Fruit fly (Drosophila melanogaster): ENCODE data around the gene Pih1D1.

Pih1D1 gene

DNA sequence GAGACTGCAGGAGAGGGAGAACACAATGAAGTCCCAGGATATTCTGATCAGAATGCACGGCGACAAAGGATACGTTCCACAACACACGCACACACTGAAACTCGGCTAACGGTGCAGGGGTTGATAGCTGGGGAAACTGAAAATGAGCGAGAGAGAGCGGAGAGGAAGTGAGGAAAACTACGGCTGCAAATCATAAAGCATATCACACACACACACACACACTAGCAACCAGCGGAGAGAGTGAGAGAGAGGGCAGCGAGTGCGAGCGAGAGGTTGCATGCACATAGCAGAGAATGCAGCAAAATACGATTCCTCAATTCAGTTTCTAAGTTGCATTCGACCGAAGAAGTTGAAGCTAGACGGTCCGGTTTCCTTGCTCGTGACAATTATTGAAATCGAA is 43.4 kb downstream of the Pih1D1 start:
- TF ChIP-seq psq (optimal IDR thresholded peaks at IDR 0.05) (no peak), Sin3A (optimal IDR thresholded peaks at IDR 0.05) (no peak), Myc (optimal IDR thresholded peaks at IDR 0.05) (no peak), ttk (optimal IDR thresholded peaks at IDR 0.05) (no peak), h (optimal IDR thresholded peaks at IDR 0.05) (no peak), insv (optimal IDR thresholded peaks at IDR 0.05) (no peak)

DNA sequence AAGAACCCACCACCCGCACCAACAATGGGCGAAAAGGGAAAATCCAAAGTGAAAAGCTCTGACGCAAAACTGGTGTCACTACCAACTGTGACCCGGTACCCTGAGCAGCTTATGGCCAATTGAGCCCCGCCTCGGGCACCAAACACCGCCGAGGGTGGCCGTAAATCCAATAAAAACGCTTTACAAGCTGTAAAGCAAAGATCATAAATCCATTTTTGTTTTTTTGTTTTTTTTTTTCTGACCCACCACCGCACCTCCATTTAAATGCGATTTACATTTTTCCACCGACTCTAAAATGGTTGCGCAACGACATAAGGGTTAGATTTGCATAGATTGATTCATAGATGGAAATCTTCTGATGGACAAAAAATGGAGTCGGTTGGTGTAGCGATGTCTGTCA is 47.3 kb downstream of the Pih1D1 start:
- TF ChIP-seq Sin3A (optimal IDR thresholded peaks at IDR 0.05) (no peak), h (optimal IDR thresholded peaks at IDR 0.05) (no peak), psq (optimal IDR thresholded peaks at IDR 0.05) (no peak), insv (optimal IDR thresholded peaks at IDR 0.05) (no peak), Myc (optimal IDR thresholded peaks at IDR 0.05) (no peak), ttk (optimal IDR thresholded peaks at IDR 0.05) (no peak)

DNA sequence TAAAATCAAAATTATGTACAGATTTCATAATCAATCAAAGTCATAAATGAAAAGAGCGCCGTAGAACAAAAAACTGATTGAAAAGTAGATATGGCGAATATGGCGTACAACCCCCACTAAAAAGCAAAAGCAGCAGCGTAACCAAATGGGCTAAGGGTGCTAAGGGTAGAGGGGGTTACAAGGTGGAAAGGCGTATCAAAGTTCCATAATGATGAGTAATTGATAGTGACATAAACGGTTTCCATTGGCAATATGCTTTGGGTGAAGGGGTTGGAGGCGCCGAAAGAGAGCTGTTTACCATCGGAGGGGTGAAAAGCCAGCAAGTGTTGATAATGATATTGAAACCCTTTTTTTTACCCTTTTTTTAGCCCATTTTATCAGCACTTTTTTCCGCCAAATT is 49.3 kb downstream of the Pih1D1 start:
- TF ChIP-seq h (optimal IDR thresholded peaks at IDR 0.05) (no peak), psq (optimal IDR thresholded peaks at IDR 0.05) (no peak), Sin3A (optimal IDR thresholded peaks at IDR 0.05) (no peak), insv (optimal IDR thresholded peaks at IDR 0.05) (no peak), Myc (optimal IDR thresholded peaks at IDR 0.05) (no peak), ttk (optimal IDR thresholded peaks at IDR 0.05) (no peak)

DNA sequence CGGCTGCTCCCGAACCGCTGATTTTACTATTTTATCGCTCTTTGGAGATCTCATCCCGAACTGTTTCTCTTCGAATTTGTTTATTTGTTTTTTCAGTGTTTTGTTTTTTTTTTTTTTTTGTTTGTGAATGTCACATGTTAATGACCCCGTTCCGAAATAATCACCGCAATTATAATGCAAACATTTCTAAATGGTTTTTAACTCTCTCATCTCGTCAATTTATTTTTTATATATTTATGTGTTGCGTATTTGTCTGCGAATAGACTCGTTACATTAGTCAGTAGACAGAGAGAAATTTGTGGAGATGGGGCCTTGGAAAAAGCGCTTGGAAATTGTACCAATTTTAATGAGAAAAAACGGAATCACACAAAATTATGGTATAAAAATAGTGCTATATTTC is 52.0 kb downstream of the Pih1D1 start, which contains the start of gene Nepl7:
TSS of gene Nepl7 (minus strand) at position 101 of the 400 bp plus-strand sequence.
- TF ChIP-seq h (optimal IDR thresholded peaks at IDR 0.05) (no peak), psq (optimal IDR thresholded peaks at IDR 0.05) (no peak), Sin3A (optimal IDR thresholded peaks at IDR 0.05) (no peak), insv (optimal IDR thresholded peaks at IDR 0.05) (no peak), Myc (optimal IDR thresholded peaks at IDR 0.05) (no peak), ttk (optimal IDR thresholded peaks at IDR 0.05) (no peak)

dm6 chr2L:12666002-12666576 is 55.6 kb downstream of the Pih1D1 start:
- no peak for TF ChIP-seq ttk (optimal IDR thresholded peaks at IDR 0.05)

Data from Kc167 (cell line).